Fruit fly (Drosophila melanogaster) whole organism, wandering third instar larva: ENCODE measurements around the gene CG31673.

ENCODE experiments used
- Dfd ChIP-seq: fragments of >200 bp; optimal IDR thresholded peaks from 2 replicates; lab custom pipeline; 2017; ENCODE audit warnings: missing biosample characterization, missing genetic modification characterization
- Hr78 ChIP-seq: fragments of >200 bp; optimal IDR thresholded peaks from 2 replicates; lab custom pipeline; 2017; ENCODE audit warnings: missing biosample characterization, missing genetic modification characterization
- br ChIP-seq: fragments of 200-800 bp; sonication (Bioruptor generic); optimal IDR thresholded peaks from 2 replicates; lab custom pipeline; 2016; ENCODE audit warnings: missing biosample characterization, missing genetic modification characterization
- foxo ChIP-seq, 2 experiments: fragments of 200-800 bp; sonication (Bioruptor generic); optimal IDR thresholded peaks; 2 replicates in 1 of 2; 3 replicates in 1 of 2; lab custom pipeline; 2016 to 2017; ENCODE audit warnings: missing biosample characterization in 2 of 2, missing genetic modification characterization in 2 of 2
- usp ChIP-seq: fragments of >200 bp; optimal IDR thresholded peaks from 2 replicates; lab custom pipeline; 2017; ENCODE audit warnings: missing biosample characterization, missing genetic modification characterization

dm6 chr2L:20868921-20869320, 39.5 kb downstream of the CG31673 start:
- TF ChIP-seq br = no peak
- TF ChIP-seq usp (GFP tag; lab: Kevin White, UChicago) = no peak
- TF ChIP-seq Dfd (GFP tag; lab: Kevin White, UChicago) = no peak
- TF ChIP-seq foxo (GFP tag; optimal IDR thresholded peaks at IDR 0.05; lab: Kevin White, UChicago) = no peak
- no peak for TF ChIP-seq Hr78 (GFP tag; lab: Kevin White, UChicago)
